Worm (Caenorhabditis elegans) whole organism, midembryonic: ENCODE results near the gene C47E12.2.

ENCODE experiments used
- T22C8.4 ChIP-seq: fragments of 200-800 bp; sonication (Bioruptor generic); IDR thresholded peaks from 2 replicates; pipeline ENCODE4 v1.3.6; 2022; ENCODE audit warnings: missing genetic modification characterization, missing compliant biosample characterization
- cog-1 ChIP-seq: sonication (generic microtip); optimal IDR thresholded peaks from 2 replicates; lab custom pipeline; 2016; ENCODE audit warnings: missing genetic modification characterization, missing compliant biosample characterization
- flt-1 ChIP-seq: fragments of 200-800 bp; sonication (Bioruptor generic); IDR thresholded peaks from 2 replicates; pipeline ENCODE4 v1.3.6; 2022; ENCODE audit warnings: missing genetic modification characterization, missing compliant biosample characterization
- klf-2 ChIP-seq: fragments of 200-800 bp; sonication (Bioruptor generic); conservative IDR thresholded peaks from 2 replicates; pipeline ENCODE4 v1.3.6; 2022; ENCODE audit warnings: missing genetic modification reagents, missing genetic modification characterization, missing compliant biosample characterization
- med-1 ChIP-seq: sonication (generic microtip); optimal IDR thresholded peaks from 2 replicates; lab custom pipeline; 2017; ENCODE audit warnings: missing genetic modification characterization, mild to moderate bottlenecking, missing compliant biosample characterization, antibody characterized with exemption, missing genetic modification reagents; ENCODE audit not compliant: insufficient read depth
- ref-1 ChIP-seq: fragments of 200-800 bp; sonication (Bioruptor generic); conservative IDR thresholded peaks from 2 replicates; pipeline ENCODE4 v1.3.6; 2022; ENCODE audit warnings: missing genetic modification reagents, missing genetic modification characterization, missing compliant biosample characterization
- tab-1 ChIP-seq: fragments of 200-800 bp; sonication (Bioruptor generic); IDR thresholded peaks from 2 replicates; pipeline ENCODE4 v1.3.6; 2022; ENCODE audit warnings: missing genetic modification characterization, missing compliant biosample characterization
- ztf-23 ChIP-seq: fragments of 200-800 bp; sonication (Bioruptor generic); IDR thresholded peaks from 2 replicates; pipeline ENCODE4 v1.3.6; 2022; ENCODE audit warnings: missing genetic modification reagents, missing genetic modification characterization, missing compliant biosample characterization
- ztf-29 ChIP-seq: fragments of 200-800 bp; sonication (Bioruptor generic); IDR thresholded peaks from 2 replicates; pipeline ENCODE4 v1.3.6; 2022; ENCODE audit warnings: missing genetic modification reagents, missing genetic modification characterization, missing compliant biosample characterization

The C47E12.2 gene

ce11 chrIV:9974392-9974791, 28.9 kb downstream of the C47E12.2 start, which contains the start of gene C47E12.9:
C47E12.9 (plus strand) TSS chrIV:9974692.
- no peak for TF ChIP-seq ref-1 (GFP tag; lab: Robert Waterston, UW)

DNA sequence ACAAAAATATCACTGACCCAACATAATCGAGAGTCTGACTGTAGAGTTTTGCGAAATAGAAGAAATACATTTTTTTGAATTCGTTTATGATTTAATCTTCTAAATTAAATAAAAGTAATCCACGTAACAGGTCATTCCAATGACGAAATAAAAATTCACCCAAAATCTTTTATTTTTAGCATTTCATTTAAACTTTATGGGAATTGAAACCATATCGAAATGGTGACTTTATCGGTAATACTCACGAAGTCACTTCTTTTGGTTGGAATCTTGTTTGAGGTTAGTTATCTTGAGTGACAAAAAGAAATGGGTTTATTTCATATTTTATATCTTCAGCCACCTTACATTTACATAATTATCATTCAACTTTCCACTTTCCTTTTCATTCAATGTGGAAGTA, 30.7 kb downstream of the C47E12.2 start, which contains the start of the genes C47E12.12 and C47E12.10:
Gene C47E12.12 (minus strand): TSS at position 101 of the 400 bp plus-strand sequence.
Gene C47E12.10 (plus strand): TSS at position 172 of the 400 bp plus-strand sequence.
- TF ChIP-seq T22C8.4 (no peak), med-1 (GFP tag; lab: Kevin White, UChicago) (no peak), ztf-23 (GFP tag; lab: Robert Waterston, UW) (no peak), tab-1 (no peak), cog-1 (tag; lab: Kevin White, UChicago) (no peak), klf-2 (GFP tag; lab: Robert Waterston, UW) (no peak), ztf-29 (GFP tag; lab: Robert Waterston, UW) (no peak)

DNA sequence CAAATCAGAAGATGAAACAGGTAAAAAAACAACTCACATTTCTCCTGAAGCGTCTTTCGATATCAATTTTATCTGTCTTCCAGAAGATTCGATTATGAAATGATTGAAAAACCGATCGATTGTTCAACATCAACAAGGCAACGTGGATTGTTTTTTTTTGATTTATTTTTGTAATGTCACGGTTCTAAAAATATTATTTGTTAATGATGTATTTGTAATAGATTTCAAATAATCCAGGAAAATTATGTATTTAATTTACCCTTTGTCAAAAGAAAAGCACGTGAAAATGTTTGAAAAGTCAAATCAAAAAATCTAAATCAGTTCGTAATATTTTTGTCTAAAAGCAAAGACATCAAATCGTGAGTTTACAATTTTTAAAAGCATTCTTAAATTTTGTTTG, 34.2 kb downstream of the C47E12.2 start, which contains the start of the genes kin-5 and C47E12.11:
Gene kin-5 (minus strand): TSS at position 101 of the 400 bp plus-strand sequence.
Gene C47E12.11 (plus strand): TSS at position 320 of the 400 bp plus-strand sequence.
- TF ChIP-seq ztf-29 (GFP tag; lab: Robert Waterston, UW) (no peak), klf-2 (GFP tag; lab: Robert Waterston, UW) (no peak), med-1 (GFP tag; lab: Kevin White, UChicago) (no peak), flt-1 (GFP tag; lab: Robert Waterston, UW) (no peak), T22C8.4 (no peak), tab-1 (no peak)

DNA sequence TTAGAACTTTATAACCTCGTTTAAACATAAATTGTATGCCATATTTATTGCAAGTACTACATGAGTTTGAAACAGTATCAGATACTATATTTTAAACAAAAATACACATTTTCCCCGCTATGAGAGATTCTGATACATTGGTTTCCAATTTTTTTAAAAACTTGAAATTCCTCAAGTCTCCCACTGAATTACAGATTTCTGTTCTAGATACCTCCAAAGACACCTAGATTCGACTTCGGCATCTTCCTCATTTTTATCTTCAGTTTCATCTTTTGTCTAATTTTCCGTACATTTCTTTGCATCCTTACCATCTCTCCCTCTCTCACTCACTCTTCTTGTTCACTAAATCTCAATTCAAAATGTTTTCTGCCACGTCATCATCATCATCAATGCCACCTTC, 39.4 kb downstream of the C47E12.2 start, which contains the start of gene T13H10.2:
Gene T13H10.2 (plus strand): TSS at position 301 of the 400 bp plus-strand sequence.
- no peak for TF ChIP-seq med-1 (GFP tag; lab: Kevin White, UChicago)
- no peak for TF ChIP-seq ztf-29 (GFP tag; lab: Robert Waterston, UW)
- TF ChIP-seq tab-1, result no peak
- TF ChIP-seq ztf-23 (GFP tag; lab: Robert Waterston, UW), result no peak
- no peak for TF ChIP-seq T22C8.4
- TF ChIP-seq ref-1 (GFP tag; lab: Robert Waterston, UW), result no peak
- no peak for TF ChIP-seq cog-1 (tag; lab: Kevin White, UChicago)
- no peak for TF ChIP-seq flt-1 (GFP tag; lab: Robert Waterston, UW)
- TF ChIP-seq klf-2 (GFP tag; lab: Robert Waterston, UW), result no peak

ce11 chrIV:9953333-9953732, 50.0 kb downstream of the C47E12.2 start, which contains the start of gene gon-1:
gon-1 (minus strand) TSS chrIV:9953433.
- no peak for TF ChIP-seq flt-1 (GFP tag; lab: Robert Waterston, UW)
- TF ChIP-seq ref-1 (GFP tag; lab: Robert Waterston, UW), result no peak
- no peak for TF ChIP-seq cog-1 (tag; lab: Kevin White, UChicago)
